Fruit fly (Drosophila melanogaster): ENCODE data around the gene ppk28.

Gene ppk28

DNA sequence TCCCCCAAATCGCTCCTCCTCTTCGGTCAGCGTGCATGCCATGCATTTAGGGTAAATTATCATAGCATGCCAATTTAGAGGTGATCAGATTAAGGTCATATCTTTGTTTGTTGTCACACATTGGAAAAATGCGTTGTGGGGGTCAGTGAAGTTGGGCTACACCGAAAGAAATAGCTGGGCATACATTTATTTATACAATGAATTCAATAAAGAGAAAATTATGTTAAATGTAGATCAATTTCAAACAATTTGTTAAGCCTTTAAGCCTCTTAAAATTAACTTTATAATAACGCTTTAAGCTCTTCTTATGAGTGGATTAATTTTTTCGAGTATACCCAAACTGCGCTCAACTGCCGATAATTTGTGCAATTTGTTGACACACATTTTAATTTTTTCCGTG is 8.5 kb downstream of the ppk28 start (continued):
- TF ChIP-seq CG3726 (GFP tag; IDR thresholded peaks at IDR 0.05), result no peak
- TF ChIP-seq CG4707 (GFP tag; optimal IDR thresholded peaks at IDR 0.05), result no peak
- no peak for TF ChIP-seq ac (GFP tag; optimal IDR thresholded peaks at IDR 0.05)
- TF ChIP-seq NC2α (GFP tag; optimal IDR thresholded peaks at IDR 0.05), result no peak
- TF ChIP-seq bab2 (GFP tag; optimal IDR thresholded peaks at IDR 0.05), result no peak
- no peak for TF ChIP-seq zen (tag; optimal IDR thresholded peaks at IDR 0.05)
- TF ChIP-seq Doc3 (GFP tag; IDR thresholded peaks at IDR 0.05; ENCODE audit: partially characterized antibody), result no peak
- no peak for TF ChIP-seq prd (optimal IDR thresholded peaks at IDR 0.05)
- TF ChIP-seq prd (GFP tag; IDR thresholded peaks at IDR 0.05), result 0 out of 3 replicates have a peak, but pooled peaks have one; percentile 12
- TF ChIP-seq sens (GFP tag), result peak; percentile 76
- peak; percentile 31 for TF ChIP-seq grau (tag; optimal IDR thresholded peaks at IDR 0.05)
- TF ChIP-seq btn (GFP tag; optimal IDR thresholded peaks at IDR 0.05), result no peak
- TF ChIP-seq CG14441 (GFP tag; IDR thresholded peaks at IDR 0.05), result peak; percentile 32; the same call in 1 of the 2 replicates
- peak; percentile 20 for TF ChIP-seq CG7839 (tag; optimal IDR thresholded peaks at IDR 0.05)
- TF ChIP-seq Dp (GFP tag; optimal IDR thresholded peaks at IDR 0.05), result no peak
- TF ChIP-seq CG4404 (GFP tag; IDR thresholded peaks at IDR 0.05), result no peak
- TF ChIP-seq CG3407 (GFP tag; optimal IDR thresholded peaks at IDR 0.05), result no peak
- peak; percentile 3 for TF ChIP-seq CG17359 (tag; optimal IDR thresholded peaks at IDR 0.05)
- no peak for TF ChIP-seq CG31388 (GFP tag; optimal IDR thresholded peaks at IDR 0.05)
- no peak for TF ChIP-seq CG6254 (GFP tag; optimal IDR thresholded peaks at IDR 0.05)
- no peak for TF ChIP-seq CG14710 (tag; optimal IDR thresholded peaks at IDR 0.05)
- no peak for TF ChIP-seq CG18476 (GFP tag; optimal IDR thresholded peaks at IDR 0.05)
- TF ChIP-seq CG6689 (GFP tag; IDR thresholded peaks at IDR 0.05), result no peak
- TF ChIP-seq chif (GFP tag; optimal IDR thresholded peaks at IDR 0.05), result no peak
- no peak for TF ChIP-seq CG9817 (tag; optimal IDR thresholded peaks at IDR 0.05)
- TF ChIP-seq rib (GFP tag; IDR thresholded peaks at IDR 0.05), result no peak
- no peak for TF ChIP-seq lola (GFP tag; optimal IDR thresholded peaks at IDR 0.05)
- TF ChIP-seq HLH3B (GFP tag; IDR thresholded peaks at IDR 0.05), result 0 out of 2 replicates have a peak, but pooled peaks have one; percentile 12
- peak; percentile 57 for TF ChIP-seq Ets65A (GFP tag)
- TF ChIP-seq ttk (GFP tag; IDR thresholded peaks at IDR 0.05), result no peak
- TF ChIP-seq dmrt99B (tag; optimal IDR thresholded peaks at IDR 0.05), result peak; percentile 46
- TF ChIP-seq hbn (GFP tag; IDR thresholded peaks at IDR 0.05; ENCODE audit: partially characterized antibody), result no peak
- TF ChIP-seq CG16815 (GFP tag; optimal IDR thresholded peaks at IDR 0.05), result no peak
- TF ChIP-seq twi (tag; optimal IDR thresholded peaks at IDR 0.05), result no peak
- TF ChIP-seq CG1529 (GFP tag; optimal IDR thresholded peaks at IDR 0.05), result no peak
- no peak for TF ChIP-seq gcm2 (GFP tag; optimal IDR thresholded peaks at IDR 0.05)
- TF ChIP-seq sug (tag; optimal IDR thresholded peaks at IDR 0.05), result no peak
- no peak for TF ChIP-seq Sry-δ (GFP tag; optimal IDR thresholded peaks at IDR 0.05)
- peak; percentile 36 for TF ChIP-seq Med (GFP tag)
- peak; percentile 21; the same call in 1 of the 2 replicates for TF ChIP-seq Drgx (GFP tag; IDR thresholded peaks at IDR 0.05)
- TF ChIP-seq jigr1 (GFP tag; IDR thresholded peaks at IDR 0.05), result no peak
- TF ChIP-seq CG3281 (GFP tag; optimal IDR thresholded peaks at IDR 0.05), result no peak
- TF ChIP-seq CG1233 (GFP tag; optimal IDR thresholded peaks at IDR 0.05), result no peak
- no peak for TF ChIP-seq CG18011 (GFP tag; optimal IDR thresholded peaks at IDR 0.05)
- TF ChIP-seq Taf1 (GFP tag; IDR thresholded peaks at IDR 0.05), result no peak
- TF ChIP-seq CG12769 (tag; optimal IDR thresholded peaks at IDR 0.05), result no peak
- TF ChIP-seq Aef1 (GFP tag; IDR thresholded peaks at IDR 0.05), result no peak
- no peak for TF ChIP-seq CG2120 (GFP tag; optimal IDR thresholded peaks at IDR 0.05)
- no peak for TF ChIP-seq pita (GFP tag; optimal IDR thresholded peaks at IDR 0.05)
- TF ChIP-seq CG10979 (tag; optimal IDR thresholded peaks at IDR 0.05), result no peak
- TF ChIP-seq trem (tag; optimal IDR thresholded peaks at IDR 0.05), result no peak
- no peak for TF ChIP-seq HmgD (GFP tag; optimal IDR thresholded peaks at IDR 0.05)

Data from whole organism, embryonic.